Worm (Caenorhabditis elegans): ENCODE measurements around the gene algn-9.

algn-9 gene

ce11 chrII:10607238-10607961 is 23.3 kb downstream of the algn-9 start, which contains the start of gene ccm-3 (continued):
- TF ChIP-seq lin-13 (GFP tag; optimal IDR thresholded peaks at IDR 0.05) = peak; percentile 17
- peak; percentile 42 for TF ChIP-seq rnt-1 (tag; optimal IDR thresholded peaks at IDR 0.05)
- TF ChIP-seq sup-37 (GFP tag; optimal IDR thresholded peaks at IDR 0.05) = no peak
- TF ChIP-seq F16B12.6 (tag; optimal IDR thresholded peaks at IDR 0.05) = peak; percentile 3
- TF ChIP-seq snpc-4 (tag; optimal IDR thresholded peaks at IDR 0.05) = no peak
- no peak for TF ChIP-seq elt-3 (tag; optimal IDR thresholded peaks at IDR 0.05)
- peak; percentile 26 to 62 (median 34) for TF ChIP-seq dpl-1 (GFP tag; optimal IDR thresholded peaks at IDR 0.05)
- TF ChIP-seq ces-1 (GFP tag; optimal IDR thresholded peaks at IDR 0.05) = no peak
- peak; percentile 1 for TF ChIP-seq unc-86 (tag; optimal IDR thresholded peaks at IDR 0.05)
- peak; percentile 11 for TF ChIP-seq snu-23 (GFP tag; optimal IDR thresholded peaks at IDR 0.05)
- TF ChIP-seq lsy-2 (tag; optimal IDR thresholded peaks at IDR 0.05) = peak; percentile 15 to 77
- no peak for TF ChIP-seq unc-98 (GFP tag; IDR thresholded peaks at IDR 0.05)

- TF ChIP-seq snu-23 (GFP tag; optimal IDR thresholded peaks at IDR 0.05) = no peak
- no peak for TF ChIP-seq efl-1 (optimal IDR thresholded peaks at IDR 0.05)
- peak in 1 of 2 experiments; percentile 65 for TF ChIP-seq efl-1 (GFP tag; optimal IDR thresholded peaks at IDR 0.05 in 1 of 2)
- no peak for TF ChIP-seq xbp-1 (tag; optimal IDR thresholded peaks at IDR 0.05)
- TF ChIP-seq F16B12.6 (tag; optimal IDR thresholded peaks at IDR 0.05) = no peak
- no peak for TF ChIP-seq unc-86 (tag; optimal IDR thresholded peaks at IDR 0.05)
- no peak for TF ChIP-seq skn-1 (tag; optimal IDR thresholded peaks at IDR 0.05)
- TF ChIP-seq grh-1 (GFP tag; IDR thresholded peaks at IDR 0.05) = no peak
- no peak for TF ChIP-seq snpc-4 (tag; optimal IDR thresholded peaks at IDR 0.05)
Observed at ce11 chrII:10608821-10609220, 24.7 kb downstream of the algn-9 start.

- no peak for TF ChIP-seq grh-1 (GFP tag; IDR thresholded peaks at IDR 0.05)
- no peak for TF ChIP-seq hlh-17 (GFP tag; optimal IDR thresholded peaks at IDR 0.05; ENCODE audit: borderline replicate concordance)
- TF ChIP-seq nhr-11 (tag; optimal IDR thresholded peaks at IDR 0.05) = no peak
- no peak for TF ChIP-seq alr-1 (tag; optimal IDR thresholded peaks at IDR 0.05; ENCODE audit: borderline replicate concordance)
- no peak for TF ChIP-seq nhr-237 (tag; optimal IDR thresholded peaks at IDR 0.05)
- no peak for TF ChIP-seq fos-1 (tag; optimal IDR thresholded peaks at IDR 0.05)
- no peak for TF ChIP-seq C34B4.2 (tag; optimal IDR thresholded peaks at IDR 0.05)
- TF ChIP-seq aha-1 (tag; optimal IDR thresholded peaks at IDR 0.05) = no peak
- TF ChIP-seq nhr-77 (tag; optimal IDR thresholded peaks at IDR 0.05) = no peak
- no peak for TF ChIP-seq sup-37 (GFP tag; optimal IDR thresholded peaks at IDR 0.05)
Observed at ce11 chrII:10612743-10613142, 28.6 kb downstream of the algn-9 start, which contains the start of gene C14A4.12. C14A4.12 (plus strand) TSS chrII:10613043.

ce11 chrII:10618157-10618556 is 34.0 kb downstream of the algn-9 start, which contains the start of gene C14A4.13:
C14A4.13 (plus strand) TSS chrII:10618457.
- TF ChIP-seq Y116A8C.19 (tag; optimal IDR thresholded peaks at IDR 0.05; ENCODE audit: borderline replicate concordance) (no peak), isw-1 (GFP tag; IDR thresholded peaks at IDR 0.05) (no peak), efl-3 (GFP tag; optimal IDR thresholded peaks at IDR 0.05) (no peak), ceh-82 (tag; optimal IDR thresholded peaks at IDR 0.05) (no peak), nhr-12 (tag; optimal IDR thresholded peaks at IDR 0.05) (no peak), ets-5 (GFP tag; IDR thresholded peaks at IDR 0.05) (no peak), pax-3 (tag; optimal IDR thresholded peaks at IDR 0.05) (no peak), fkh-10 (GFP tag; optimal IDR thresholded peaks at IDR 0.05) (no peak), C34B4.2 (tag; optimal IDR thresholded peaks at IDR 0.05) (no peak)

- TF ChIP-seq F16B12.6 (tag; optimal IDR thresholded peaks at IDR 0.05) = no peak
- TF ChIP-seq isw-1 (GFP tag; IDR thresholded peaks at IDR 0.05) = no peak
- TF ChIP-seq pax-3 (tag; optimal IDR thresholded peaks at IDR 0.05) = no peak
- TF ChIP-seq xbp-1 (tag; optimal IDR thresholded peaks at IDR 0.05) = no peak
- TF ChIP-seq zip-4 (GFP tag; optimal IDR thresholded peaks at IDR 0.05) = no peak
- no peak for TF ChIP-seq fkh-4 (tag; optimal IDR thresholded peaks at IDR 0.05; ENCODE audit: borderline replicate concordance)
- TF ChIP-seq zag-1 (tag; optimal IDR thresholded peaks at IDR 0.05) = no peak
- TF ChIP-seq unc-62 (GFP tag; optimal IDR thresholded peaks at IDR 0.05) = no peak
- no peak for TF ChIP-seq jun-1 (tag; optimal IDR thresholded peaks at IDR 0.05)
- no peak for TF ChIP-seq unc-98 (GFP tag; IDR thresholded peaks at IDR 0.05)
- TF ChIP-seq lin-39 (tag; optimal IDR thresholded peaks at IDR 0.05) = no peak
- TF ChIP-seq unc-86 (tag; optimal IDR thresholded peaks at IDR 0.05) = no peak
- TF ChIP-seq vab-15 (tag; optimal IDR thresholded peaks at IDR 0.05) = no peak
- no peak for TF ChIP-seq nhr-19 (GFP tag; conservative IDR thresholded peaks at IDR 0.05)
- TF ChIP-seq ets-5 (GFP tag; IDR thresholded peaks at IDR 0.05) = no peak
Observed at ce11 chrII:10621965-10622364, 37.8 kb downstream of the algn-9 start, which contains the start of gene cutl-9. cutl-9 (plus strand) TSS chrII:10622265.

All from whole organism, L1 larva.